Worm (Caenorhabditis elegans) whole organism, L4 larva: ENCODE results near the gene Y22D7AL.11.

Experiments used
- Y48G9A.11 ChIP-seq: fragments of 200-800 bp; sonication (Bioruptor generic); IDR thresholded peaks from 2 replicates; pipeline ENCODE4 v1.3.6; 2022; ENCODE audit warnings: missing genetic modification reagents, missing genetic modification characterization, missing compliant biosample characterization
- ama-1 ChIP-seq: fragments of 150-350 bp; optimal IDR thresholded peaks from 2 replicates; lab custom pipeline; 2014; ENCODE audit warnings: inconsistent platforms, mixed read lengths
- ceh-32 ChIP-seq: sonication (generic microtip); optimal IDR thresholded peaks from 2 replicates; lab custom pipeline; 2016; ENCODE audit warnings: mild to moderate bottlenecking, missing genetic modification characterization, missing compliant biosample characterization; ENCODE audit not compliant: poor library complexity
- egl-27 ChIP-seq: sonication (generic microtip); optimal IDR thresholded peaks from 3 replicates; lab custom pipeline; 2017; ENCODE audit warnings: missing biosample characterization, missing genetic modification reagents, missing genetic modification characterization
- hlh-30 ChIP-seq: sonication (generic microtip); optimal IDR thresholded peaks from 2 replicates; lab custom pipeline; 2017; ENCODE audit warnings: antibody characterized with exemption, mild to moderate bottlenecking, missing genetic modification characterization, missing compliant biosample characterization; ENCODE audit not compliant: insufficient read depth
- lsy-2 ChIP-seq, 2 experiments: fragments of 150-350 bp in 1 of 2; sonication (generic microtip) in 1 of 2; optimal IDR thresholded peaks; 2 replicates each; lab custom pipeline; 2014 to 2017; ENCODE audit warnings: missing biosample characterization in 2 of 2, missing genetic modification characterization in 2 of 2
- nhr-11 ChIP-seq: fragments of 150-350 bp; optimal IDR thresholded peaks from 2 replicates; lab custom pipeline; 2014; ENCODE audit warnings: missing biosample characterization, missing genetic modification characterization
- nhr-28 ChIP-seq: fragments of 150-350 bp; optimal IDR thresholded peaks from 2 replicates; lab custom pipeline; 2014; ENCODE audit warnings: missing biosample characterization, missing genetic modification characterization
- nhr-6 ChIP-seq: fragments of 150-350 bp; optimal IDR thresholded peaks from 2 replicates; lab custom pipeline; 2014; ENCODE audit warnings: missing biosample characterization, missing genetic modification characterization
- nhr-77 ChIP-seq: fragments of 150-350 bp; optimal IDR thresholded peaks from 2 replicates; lab custom pipeline; 2014; ENCODE audit warnings: missing biosample characterization, missing genetic modification characterization
- spr-1 ChIP-seq: sonication (generic microtip); optimal IDR thresholded peaks from 2 replicates; lab custom pipeline; 2016; ENCODE audit warnings: mild to moderate bottlenecking, missing genetic modification characterization, missing compliant biosample characterization
- unc-130 ChIP-seq: sonication (generic microtip); optimal IDR thresholded peaks from 2 replicates; lab custom pipeline; 2016; ENCODE audit warnings: missing genetic modification reagents, missing genetic modification characterization, missing compliant biosample characterization
- zfp-3 ChIP-seq: fragments of 200-800 bp; sonication (Bioruptor generic); conservative IDR thresholded peaks from 2 replicates; pipeline ENCODE4 v1.3.6; 2022; ENCODE audit warnings: missing genetic modification reagents, missing genetic modification characterization, missing compliant biosample characterization

DNA sequence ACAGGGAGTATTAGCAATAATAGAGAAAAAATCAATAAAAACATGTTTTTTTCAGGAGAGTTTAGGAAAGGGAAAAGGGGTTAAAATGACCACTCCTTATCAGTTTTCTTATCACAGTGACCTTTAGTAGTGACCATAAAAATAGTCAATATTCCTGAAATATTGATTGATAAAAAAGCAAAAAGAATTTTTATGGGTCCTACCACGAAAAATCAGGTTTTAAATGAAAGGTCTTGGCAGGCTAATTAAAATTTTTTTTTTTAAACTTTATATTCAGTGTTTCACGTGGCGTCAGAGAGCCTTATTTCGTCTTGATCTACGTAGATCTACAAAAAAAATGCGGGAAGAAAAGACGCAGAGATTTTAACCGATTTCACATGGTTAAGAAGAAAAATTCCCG, 23.2 kb upstream of the Y22D7AL.11 start, which contains the start of gene cht-4:
- no peak for TF ChIP-seq lsy-2 (tag; optimal IDR thresholded peaks at IDR 0.05; lab: Kevin White, UChicago)
- TF ChIP-seq unc-130 (GFP tag; lab: Kevin White, UChicago): no peak
- TF ChIP-seq zfp-3 (GFP tag; lab: Robert Waterston, UW): no peak
- TF ChIP-seq nhr-77 (tag; lab: Kevin White, UChicago): no peak
- no peak for TF ChIP-seq nhr-6 (tag; lab: Kevin White, UChicago)
- TF ChIP-seq ceh-32 (tag; lab: Kevin White, UChicago): no peak
- no peak for TF ChIP-seq nhr-11 (tag; lab: Kevin White, UChicago)
- TF ChIP-seq egl-27 (tag; lab: Kevin White, UChicago): no peak
- no peak for TF ChIP-seq ama-1 (lab: Kevin White, UChicago)
- TF ChIP-seq Y48G9A.11 (GFP tag; lab: Robert Waterston, UW): no peak
- TF ChIP-seq spr-1 (tag; lab: Kevin White, UChicago): no peak
- TF ChIP-seq hlh-30: no peak
- TF ChIP-seq nhr-28 (tag; lab: Kevin White, UChicago): no peak
